Worm (Caenorhabditis elegans) whole organism, late embryonic: ENCODE data around the gene F20D6.11.

Experiments used
- C38D4.7 ChIP-seq: fragments of 200-800 bp; sonication (Bioruptor generic); optimal IDR thresholded peaks from 2 replicates; lab custom pipeline; 2018; ENCODE audit warnings: mild to moderate bottlenecking, missing genetic modification characterization, moderate library complexity, missing compliant biosample characterization
- ama-1 ChIP-seq: fragments of 150-350 bp; optimal IDR thresholded peaks from 2 replicates; lab custom pipeline; 2014
- pha-4 ChIP-seq: fragments of 150-350 bp; optimal IDR thresholded peaks from 2 replicates; lab custom pipeline; 2018; ENCODE audit warnings: missing biosample characterization, missing genetic modification reagents, missing genetic modification characterization

ce11 chrV:8243201-8243600, 44.3 kb upstream of the F20D6.11 start:
- TF ChIP-seq pha-4 (no peak), ama-1 (no peak), C38D4.7 (GFP tag; lab: Kevin White, UChicago) (no peak)
